Fruit fly (Drosophila melanogaster) whole organism, wandering third instar larva: ENCODE measurements around the gene Nemp.

Experiments
- CG32264 ChIP-seq: fragments of 200-800 bp; sonication (Bioruptor generic); optimal IDR thresholded peaks from 2 replicates; lab custom pipeline; 2016; ENCODE audit warnings: missing biosample characterization, missing genetic modification characterization
- Jra ChIP-seq: sonication (Bioruptor generic); optimal IDR thresholded peaks from 2 replicates; lab custom pipeline; 2016; ENCODE audit warnings: missing biosample characterization, missing genetic modification characterization
- N ChIP-seq: fragments of >200 bp; optimal IDR thresholded peaks from 2 replicates; lab custom pipeline; 2018; ENCODE audit warnings: missing biosample characterization, missing external identifiers, missing genetic modification characterization
- br ChIP-seq: fragments of 200-800 bp; sonication (Bioruptor generic); optimal IDR thresholded peaks from 2 replicates; lab custom pipeline; 2016; ENCODE audit warnings: missing biosample characterization, missing genetic modification characterization
- h ChIP-seq: fragments of 200-800 bp; sonication (Bioruptor generic); optimal IDR thresholded peaks from 3 replicates; lab custom pipeline; 2016; ENCODE audit warnings: missing biosample characterization, mild to moderate bottlenecking, missing genetic modification characterization
- jim ChIP-seq: fragments of 175-275, 200-325 bp; sonication (Bioruptor generic); optimal IDR thresholded peaks from 2 replicates; lab custom pipeline; 2016; ENCODE audit warnings: missing biosample characterization, mild to moderate bottlenecking, missing genetic modification characterization
- lola ChIP-seq: fragments of >200 bp; optimal IDR thresholded peaks from 2 replicates; lab custom pipeline; 2017; ENCODE audit warnings: missing biosample characterization, missing genetic modification characterization
- psq ChIP-seq: fragments of 200-800 bp; sonication (Bioruptor generic); optimal IDR thresholded peaks from 3 replicates; lab custom pipeline; 2017; ENCODE audit warnings: missing biosample characterization, mild to moderate bottlenecking, missing genetic modification characterization, moderate library complexity

dm6 chrX:16664405-16665064, 9.7 kb upstream of the Nemp start, which contains the start of gene CG15865:
- TF ChIP-seq CG32264 = no peak
- no peak for TF ChIP-seq lola (GFP tag; lab: Kevin White, UChicago)
- no peak for TF ChIP-seq h (GFP tag; lab: Kevin White, UChicago)
- no peak for TF ChIP-seq N (GFP tag; lab: Kevin White, UChicago)
- no peak for TF ChIP-seq jim (GFP tag; lab: Kevin White, UChicago)
- TF ChIP-seq Jra (GFP tag; lab: Kevin White, UChicago) = no peak
- no peak for TF ChIP-seq psq (GFP tag; lab: Kevin White, UChicago)
- TF ChIP-seq br = no peak
